Worm (Caenorhabditis elegans) whole organism, L4/young adult: Measurements from ENCODE around the gene Y82E9BL.5.

Source experiments
- W03F9.2 ChIP-seq: fragments of 150-350 bp; optimal IDR thresholded peaks from 2 replicates; lab custom pipeline; 2014; ENCODE audit warnings: missing biosample characterization, missing genetic modification characterization
- dao-5 ChIP-seq: sonication (generic microtip); optimal IDR thresholded peaks from 2 replicates; lab custom pipeline; 2016; ENCODE audit warnings: missing genotype, missing genetic modification characterization, moderate library complexity, missing compliant biosample characterization
- him-1 ChIP-seq: sonication (generic microtip); optimal IDR thresholded peaks from 2 replicates; lab custom pipeline; 2016; ENCODE audit warnings: missing genotype, missing genetic modification reagents, missing genetic modification characterization, missing compliant biosample characterization

DNA sequence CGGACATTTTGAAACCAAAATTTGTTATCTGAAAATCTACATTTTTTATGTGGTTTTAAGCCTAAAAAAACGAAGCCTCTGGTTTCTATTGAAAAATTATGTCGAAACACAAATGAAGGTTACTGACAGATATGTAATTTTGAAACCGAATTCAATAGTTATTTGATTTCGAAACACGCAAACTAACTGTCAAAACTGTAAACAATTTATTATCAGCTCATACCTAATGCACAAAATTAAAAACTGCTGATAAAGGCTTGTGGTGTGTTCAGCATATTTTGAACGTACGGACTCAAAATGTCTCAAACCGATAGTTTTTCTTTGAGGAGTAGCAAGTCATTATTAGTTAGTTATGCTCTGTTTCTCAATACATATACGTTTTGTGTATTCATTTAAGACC, 5.0 kb downstream of the Y82E9BL.5 start, which contains the start of gene fbxa-26:
- TF ChIP-seq W03F9.2 (tag; lab: Kevin White, UChicago) (no peak), him-1 (tag; lab: Kevin White, UChicago) (no peak), dao-5 (tag; lab: Kevin White, UChicago) (no peak)
